Fruit fly (Drosophila melanogaster) whole organism, prepupa: ENCODE results near the gene Cpr92A.

Experiments
- Blimp-1 ChIP-seq: fragments of 200-800 bp; sonication (Bioruptor generic); optimal IDR thresholded peaks from 3 replicates; lab custom pipeline; 2017; ENCODE audit warnings: missing biosample characterization, missing genetic modification characterization, mild to moderate bottlenecking, moderate library complexity, missing genetic modification reagents
- CG10631 ChIP-seq: fragments of 200-800 bp; sonication (Bioruptor generic); optimal IDR thresholded peaks from 2 replicates; lab custom pipeline; 2016; ENCODE audit warnings: missing biosample characterization, missing genetic modification characterization
- CG10669 ChIP-seq: fragments of 200-800 bp; sonication (Bioruptor generic); optimal IDR thresholded peaks from 3 replicates; lab custom pipeline; 2018; ENCODE audit warnings: missing biosample characterization, mild to moderate bottlenecking, missing genetic modification characterization, moderate library complexity
- CG11294 ChIP-seq: fragments of 200-800 bp; sonication (Bioruptor generic); IDR thresholded peaks from 2 replicates; pipeline ENCODE4 v1.3.6; 2022; ENCODE audit warnings: missing biosample characterization, missing genetic modification characterization
- CG15336 ChIP-seq: fragments of 200-800 bp; sonication (Bioruptor generic); IDR thresholded peaks from 2 replicates; pipeline ENCODE4 v1.3.6; 2022; ENCODE audit warnings: missing biosample characterization, missing genetic modification characterization
- CG1621 ChIP-seq: fragments of 200-800 bp; sonication (Bioruptor generic); optimal IDR thresholded peaks from 3 replicates; lab custom pipeline; 2018; ENCODE audit warnings: missing biosample characterization, mild to moderate bottlenecking, missing genetic modification characterization
- CG16779 ChIP-seq: fragments of 200-800 bp; sonication (Bioruptor generic); optimal IDR thresholded peaks from 3 replicates; lab custom pipeline; 2017; ENCODE audit warnings: missing biosample characterization, mild to moderate bottlenecking, missing genetic modification characterization
- CG31627 ChIP-seq: fragments of 200-800 bp; sonication (Bioruptor generic); optimal IDR thresholded peaks from 3 replicates; lab custom pipeline; 2016; ENCODE audit warnings: missing biosample characterization, missing genetic modification characterization
- CG32006 ChIP-seq: fragments of 200-800 bp; sonication (Bioruptor generic); optimal IDR thresholded peaks from 3 replicates; lab custom pipeline; 2017; ENCODE audit warnings: missing biosample characterization, mild to moderate bottlenecking, missing genetic modification characterization
- CG34406 ChIP-seq: fragments of 200-800 bp; sonication (Bioruptor generic); optimal IDR thresholded peaks from 3 replicates; lab custom pipeline; 2016; ENCODE audit warnings: missing biosample characterization, missing genetic modification characterization
- CG3919 ChIP-seq: fragments of 200-800 bp; sonication (Bioruptor generic); optimal IDR thresholded peaks from 3 replicates; lab custom pipeline; 2016; ENCODE audit warnings: missing biosample characterization, missing genetic modification characterization
- CG4318 ChIP-seq: fragments of 200-800 bp; sonication (Bioruptor generic); optimal IDR thresholded peaks from 3 replicates; lab custom pipeline; 2017; ENCODE audit warnings: missing biosample characterization, mild to moderate bottlenecking, missing genetic modification characterization
- CG6163 ChIP-seq: fragments of 200-800 bp; sonication (Bioruptor generic); IDR thresholded peaks from 3 replicates; pipeline ENCODE4 v1.3.6; 2022; ENCODE audit warnings: missing biosample characterization, missing genetic modification characterization
- CG6276 ChIP-seq: fragments of 200-800 bp; sonication (Bioruptor generic); optimal IDR thresholded peaks from 2 replicates; lab custom pipeline; 2017; ENCODE audit warnings: missing biosample characterization, mild to moderate bottlenecking, missing genetic modification characterization
- CG6792 ChIP-seq: fragments of 200-800 bp; sonication (Bioruptor generic); optimal IDR thresholded peaks from 3 replicates; lab custom pipeline; 2016; ENCODE audit warnings: missing biosample characterization, missing genetic modification characterization
- CG6808 ChIP-seq: fragments of 200-800 bp; sonication (Bioruptor generic); optimal IDR thresholded peaks from 3 replicates; lab custom pipeline; 2017; ENCODE audit warnings: missing biosample characterization, missing genetic modification characterization, mild to moderate bottlenecking, moderate library complexity, missing genetic modification reagents
- CG7368 ChIP-seq: fragments of 200-800 bp; sonication (Bioruptor generic); optimal IDR thresholded peaks from 3 replicates; lab custom pipeline; 2016; ENCODE audit warnings: missing biosample characterization, missing genetic modification characterization
- CG8119 ChIP-seq: fragments of 200-800 bp; sonication (Bioruptor generic); IDR thresholded peaks from 3 replicates; pipeline ENCODE4 v1.3.6; 2022; ENCODE audit warnings: missing biosample characterization, missing genetic modification characterization
- CG8319 ChIP-seq: fragments of 200-800 bp; sonication (Bioruptor generic); optimal IDR thresholded peaks from 3 replicates; lab custom pipeline; 2016; ENCODE audit warnings: missing biosample characterization, missing genetic modification characterization
- CG8632 ChIP-seq: fragments of 200-800 bp; sonication (Bioruptor generic); optimal IDR thresholded peaks from 3 replicates; lab custom pipeline; 2016; ENCODE audit warnings: missing biosample characterization, missing genetic modification characterization
- CG9139 ChIP-seq: fragments of 200-800 bp; sonication (Bioruptor generic); optimal IDR thresholded peaks from 3 replicates; lab custom pipeline; 2017; ENCODE audit warnings: missing biosample characterization, mild to moderate bottlenecking, missing genetic modification characterization
- Eip75B ChIP-seq: fragments of 200-800 bp; sonication (Bioruptor generic); optimal IDR thresholded peaks from 3 replicates; lab custom pipeline; 2016; ENCODE audit warnings: missing biosample characterization, missing genetic modification characterization
- Eip93F ChIP-seq: fragments of 200-800 bp; sonication (Bioruptor generic); optimal IDR thresholded peaks from 2 replicates; lab custom pipeline; 2016; ENCODE audit warnings: missing biosample characterization, mild to moderate bottlenecking, missing genetic modification characterization
- Ets21C ChIP-seq: fragments of 200-800 bp; sonication (Bioruptor generic); optimal IDR thresholded peaks from 3 replicates; lab custom pipeline; 2016; ENCODE audit warnings: missing biosample characterization, missing genetic modification characterization
- Ets96B ChIP-seq: fragments of 200-800 bp; optimal IDR thresholded peaks from 2 replicates; lab custom pipeline; 2019; ENCODE audit warnings: missing biosample characterization, mild to moderate bottlenecking, missing genetic modification characterization, moderate library complexity
- Gug ChIP-seq: fragments of 200-800 bp; sonication (Bioruptor generic); IDR thresholded peaks from 2 replicates; pipeline ENCODE4 v1.3.6; 2022; ENCODE audit warnings: missing biosample characterization, missing genetic modification characterization
- Hr38 ChIP-seq: sonication (Bioruptor generic); optimal IDR thresholded peaks from 2 replicates; lab custom pipeline; 2016; ENCODE audit warnings: missing biosample characterization, missing genetic modification characterization
- Lpt ChIP-seq: fragments of 200-800 bp; sonication (Bioruptor generic); optimal IDR thresholded peaks from 3 replicates; lab custom pipeline; 2016; ENCODE audit warnings: missing biosample characterization, missing genetic modification characterization
- Met ChIP-seq: fragments of 200-800 bp; sonication (Bioruptor generic); optimal IDR thresholded peaks from 3 replicates; lab custom pipeline; 2016; ENCODE audit warnings: missing biosample characterization, missing genetic modification characterization
- OdsH ChIP-seq: fragments of 200-800 bp; sonication (Bioruptor generic); optimal IDR thresholded peaks from 3 replicates; lab custom pipeline; 2016; ENCODE audit warnings: missing biosample characterization, missing genetic modification characterization
- Sox102F ChIP-seq: fragments of 200-800 bp; sonication (Bioruptor generic); optimal IDR thresholded peaks from 2 replicates; lab custom pipeline; 2016; ENCODE audit warnings: missing biosample characterization, mild to moderate bottlenecking, missing genetic modification characterization
- Sox15 ChIP-seq: fragments of 200-800 bp; sonication (Bioruptor generic); optimal IDR thresholded peaks from 3 replicates; lab custom pipeline; 2016; ENCODE audit warnings: missing biosample characterization, missing genetic modification characterization
- acj6 ChIP-seq: fragments of 200-800 bp; sonication (Bioruptor generic); optimal IDR thresholded peaks from 3 replicates; lab custom pipeline; 2016; ENCODE audit warnings: missing biosample characterization, missing genetic modification characterization
- cyc ChIP-seq: fragments of 200-800 bp; sonication (Bioruptor generic); optimal IDR thresholded peaks from 3 replicates; lab custom pipeline; 2016; ENCODE audit warnings: missing biosample characterization, missing genetic modification characterization
- dac ChIP-seq: fragments of 200-800 bp; sonication (Bioruptor generic); optimal IDR thresholded peaks from 2 replicates; lab custom pipeline; 2017; ENCODE audit warnings: missing biosample characterization, mild to moderate bottlenecking, missing genetic modification characterization
- dsx ChIP-seq: fragments of 200-800 bp; optimal IDR thresholded peaks from 3 replicates; lab custom pipeline; 2019; ENCODE audit warnings: missing biosample characterization, mild to moderate bottlenecking, missing genetic modification characterization, moderate library complexity; ENCODE audit not compliant: poor library complexity, severe bottlenecking
- fd85E ChIP-seq: fragments of 200-800 bp; sonication (Bioruptor generic); optimal IDR thresholded peaks from 3 replicates; lab custom pipeline; 2016; ENCODE audit warnings: missing biosample characterization, missing genetic modification characterization
- fkh ChIP-seq: fragments of 200-800 bp; sonication (Bioruptor generic); optimal IDR thresholded peaks from 3 replicates; lab custom pipeline; 2017; ENCODE audit warnings: missing biosample characterization, mild to moderate bottlenecking, missing genetic modification characterization, moderate library complexity
- lz ChIP-seq: fragments of 200-800 bp; sonication (Bioruptor generic); optimal IDR thresholded peaks from 3 replicates; lab custom pipeline; 2016; ENCODE audit warnings: missing biosample characterization, missing genetic modification characterization
- net ChIP-seq: fragments of 200-800 bp; sonication (Bioruptor generic); optimal IDR thresholded peaks from 3 replicates; lab custom pipeline; 2016; ENCODE audit warnings: missing biosample characterization, missing genetic modification characterization
- pdm3 ChIP-seq: fragments of 200-800 bp; sonication (Bioruptor generic); optimal IDR thresholded peaks from 3 replicates; lab custom pipeline; 2016; ENCODE audit warnings: missing biosample characterization, missing genetic modification characterization
- salr ChIP-seq, 2 experiments: fragments of 200-800 bp; sonication (Bioruptor generic); optimal IDR thresholded peaks; 3 replicates each; lab custom pipeline; 2016 to 2018; ENCODE audit warnings: missing biosample characterization in 2 of 2, missing genetic modification characterization in 2 of 2, mild to moderate bottlenecking in 1 of 2
- spab ChIP-seq: fragments of 200-800 bp; sonication (Bioruptor generic); optimal IDR thresholded peaks from 2 replicates; lab custom pipeline; 2017; ENCODE audit warnings: missing biosample characterization, mild to moderate bottlenecking, missing genetic modification characterization, missing genetic modification reagents
- ss ChIP-seq, 2 experiments: fragments of 200-800 bp; sonication (Bioruptor generic); optimal IDR thresholded peaks; 2 replicates in 1 of 2; 3 replicates in 1 of 2; lab custom pipeline; 2017 to 2018; ENCODE audit warnings: mild to moderate bottlenecking in 2 of 2, missing biosample characterization in 2 of 2, missing genetic modification characterization in 2 of 2, moderate library complexity in 1 of 2
- svp ChIP-seq: fragments of 200-800 bp; sonication (Bioruptor generic); peaks from one replicate; lab custom pipeline; 2016; ENCODE audit warnings: missing biosample characterization, missing genetic modification characterization
- topi ChIP-seq: fragments of 200-800 bp; sonication (Bioruptor generic); optimal IDR thresholded peaks from 3 replicates; lab custom pipeline; 2016; ENCODE audit warnings: missing biosample characterization, missing genetic modification characterization
- vri ChIP-seq: fragments of 200-800 bp; sonication (Bioruptor generic); optimal IDR thresholded peaks from 3 replicates; lab custom pipeline; 2016; ENCODE audit warnings: missing biosample characterization, mild to moderate bottlenecking, missing genetic modification characterization

Gene Cpr92A

dm6 chr3R:19587652-19588051 is 11.1 kb downstream of the Cpr92A start:
- no peak for TF ChIP-seq Ets21C (GFP tag; lab: Kevin White, UChicago)
- TF ChIP-seq fkh (GFP tag; lab: Kevin White, UChicago) = no peak
- peak; percentile 74 for TF ChIP-seq svp (GFP tag; lab: Kevin White, UChicago)

- TF ChIP-seq CG31627 (no peak), cyc (no peak), Ets96B (no peak), pdm3 (GFP tag; lab: Kevin White, UChicago) (no peak), Lpt (no peak), CG32006 (GFP tag; lab: Kevin White, UChicago) (no peak), CG6792 (GFP tag; lab: Kevin White, UChicago) (no peak), dsx (GFP tag; lab: Kevin White, UChicago) (no peak), CG10669 (no peak), Hr38 (GFP tag; lab: Kevin White, UChicago) (no peak), CG16779 (tag; lab: Kevin White, UChicago) (no peak), CG34406 (GFP tag; lab: Kevin White, UChicago) (no peak), CG15336 (no peak), Sox15 (GFP tag; lab: Kevin White, UChicago) (no peak), net (GFP tag; lab: Kevin White, UChicago) (no peak)
Observed at dm6 chr3R:19586319-19586718, 12.4 kb downstream of the Cpr92A start.

DNA sequence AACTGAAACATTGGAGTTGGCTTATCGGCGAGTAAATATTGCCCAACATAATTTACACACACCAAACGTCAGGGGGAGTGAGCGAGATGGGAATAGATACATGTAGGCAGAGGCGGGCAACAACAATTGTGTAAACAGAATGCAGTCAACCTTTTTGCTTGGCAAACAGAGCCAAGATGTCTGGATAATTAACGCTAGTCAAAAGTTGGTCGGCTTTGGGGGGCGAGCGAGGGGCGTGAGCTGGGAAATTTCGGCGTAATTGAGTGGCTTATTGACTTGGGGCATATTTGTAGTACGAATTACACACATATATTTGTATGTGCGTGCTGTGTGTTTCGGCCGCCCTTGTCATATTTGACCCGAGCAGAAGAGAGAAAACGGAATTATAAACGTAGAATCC is 13.9 kb downstream of the Cpr92A start:
- no peak; the same call in 2 of the 3 replicates for TF ChIP-seq CG6163 (GFP tag; lab: Robert Waterston, UW)
- TF ChIP-seq CG15336 = no peak
- no peak for TF ChIP-seq CG11294 (GFP tag; lab: Robert Waterston, UW)
- no peak for TF ChIP-seq OdsH (GFP tag; lab: Kevin White, UChicago)
- TF ChIP-seq vri = peak; percentile 29
- TF ChIP-seq spab (GFP tag; lab: Kevin White, UChicago) = peak; percentile 10
- no peak for TF ChIP-seq CG8319 (GFP tag; lab: Kevin White, UChicago)
- TF ChIP-seq CG9139 (GFP tag; lab: Kevin White, UChicago) = no peak
- no peak for TF ChIP-seq CG1621 (tag; lab: Kevin White, UChicago)
- TF ChIP-seq svp (GFP tag; lab: Kevin White, UChicago) = peak; percentile 43
- no peak for TF ChIP-seq fd85E
- peak; percentile 26 for TF ChIP-seq CG3919 (GFP tag; lab: Kevin White, UChicago)
- TF ChIP-seq CG4318 (GFP tag; lab: Kevin White, UChicago) = no peak
- TF ChIP-seq CG10669 = no peak
- peak; percentile 4 for TF ChIP-seq pdm3 (GFP tag; lab: Kevin White, UChicago)
- no peak for TF ChIP-seq CG32006 (GFP tag; lab: Kevin White, UChicago)
- TF ChIP-seq CG8119 (GFP tag; lab: Robert Waterston, UW) = no peak
- no peak for TF ChIP-seq CG16779 (tag; lab: Kevin White, UChicago)
- no peak for TF ChIP-seq Eip75B (GFP tag; lab: Kevin White, UChicago)
- no peak for TF ChIP-seq Lpt
- no peak for TF ChIP-seq CG6276
- TF ChIP-seq Eip93F (GFP tag; lab: Kevin White, UChicago) = no peak
- no peak for TF ChIP-seq Gug
- no peak for TF ChIP-seq salr (GFP tag; optimal IDR thresholded peaks at IDR 0.05; lab: Kevin White, UChicago)
- peak; percentile 1 for TF ChIP-seq CG8632 (GFP tag; lab: Kevin White, UChicago)
- TF ChIP-seq CG7368 (GFP tag; lab: Kevin White, UChicago) = peak; percentile 24
- no peak for TF ChIP-seq CG10631 (GFP tag; lab: Kevin White, UChicago)
- peak; percentile 31 for TF ChIP-seq Met
- no peak for TF ChIP-seq ss (GFP tag; optimal IDR thresholded peaks at IDR 0.05; lab: Kevin White, UChicago)
- peak; percentile 16 for TF ChIP-seq CG6808 (GFP tag; lab: Kevin White, UChicago)
- TF ChIP-seq Sox15 (GFP tag; lab: Kevin White, UChicago) = no peak
- peak; percentile 30 for TF ChIP-seq net (GFP tag; lab: Kevin White, UChicago)
- TF ChIP-seq dac (GFP tag; lab: Kevin White, UChicago) = no peak
- TF ChIP-seq lz (GFP tag; lab: Kevin White, UChicago) = no peak
- no peak for TF ChIP-seq Sox102F (GFP tag; lab: Kevin White, UChicago)
- TF ChIP-seq topi = peak; percentile 18
- no peak for TF ChIP-seq cyc
- TF ChIP-seq CG31627 = no peak
- TF ChIP-seq acj6 (GFP tag; lab: Kevin White, UChicago) = no peak
- TF ChIP-seq Blimp-1 = peak; percentile 21
- TF ChIP-seq CG6792 (GFP tag; lab: Kevin White, UChicago) = no peak
- TF ChIP-seq CG34406 (GFP tag; lab: Kevin White, UChicago) = peak; percentile 32
